Worm (Caenorhabditis elegans): ENCODE results near the gene srbc-44.

ce11 chrV:12819792-12820453, 31.6 kb upstream of the srbc-44 start, which contains the start of the genes ZC443.4 and ugt-18:
- TF ChIP-seq ztf-29 (GFP tag; IDR thresholded peaks at IDR 0.05) (no peak), ztf-23 (GFP tag; IDR thresholded peaks at IDR 0.05) (no peak), T22C8.4 (GFP tag; IDR thresholded peaks at IDR 0.05) (no peak), ref-1 (GFP tag; conservative IDR thresholded peaks at IDR 0.05) (no peak), flt-1 (GFP tag; IDR thresholded peaks at IDR 0.05) (no peak), cog-1 (tag; optimal IDR thresholded peaks at IDR 0.05) (no peak), tab-1 (GFP tag; IDR thresholded peaks at IDR 0.05) (no peak)
